Worm (Caenorhabditis elegans) whole organism, L3 larva: ENCODE data around the gene hmp-1.
A peak's percentile ranks its signal among the peaks of the same experiment; 100 is the strongest.

Experiments
- R02D3.7 ChIP-seq: fragments of 150-350 bp; optimal IDR thresholded peaks from 2 replicates; lab custom pipeline; 2014; ENCODE audit warnings: missing biosample characterization, missing genetic modification characterization
- ama-1 ChIP-seq: fragments of 150-350 bp; optimal IDR thresholded peaks from 2 replicates; lab custom pipeline; 2018
- ceh-82 ChIP-seq: fragments of 150-350 bp; optimal IDR thresholded peaks from 2 replicates; lab custom pipeline; 2014; ENCODE audit warnings: missing biosample characterization, missing genetic modification characterization
- ceh-9 ChIP-seq: sonication (generic microtip); optimal IDR thresholded peaks from 2 replicates; lab custom pipeline; 2018; ENCODE audit warnings: missing biosample characterization, missing genetic modification characterization
- egl-27 ChIP-seq: sonication (generic microtip); optimal IDR thresholded peaks from 4 replicates; lab custom pipeline; 2017; ENCODE audit warnings: missing biosample characterization, missing genetic modification reagents, missing genetic modification characterization
- elt-2 ChIP-seq: sonication (generic microtip); optimal IDR thresholded peaks from 2 replicates; lab custom pipeline; 2016; ENCODE audit warnings: missing genetic modification reagents, mild to moderate bottlenecking, missing genetic modification characterization, missing compliant biosample characterization
- elt-3 ChIP-seq, 3 experiments: fragments of 150-350 bp in 1 of 3; sonication (generic microtip) in 2 of 3; optimal IDR thresholded peaks; 2 replicates in 2 of 3; 4 replicates in 1 of 3; lab custom pipeline; 2014 to 2017; ENCODE audit warnings: missing biosample characterization in 3 of 3, missing genetic modification characterization in 3 of 3
- eor-1 ChIP-seq, 2 experiments: fragments of 150-350 bp; optimal IDR thresholded peaks; 2 replicates each; lab custom pipeline; 2014 to 2018; ENCODE audit warnings: missing biosample characterization in 2 of 2, missing genetic modification characterization in 2 of 2
- hmg-11 ChIP-seq: sonication (generic microtip); optimal IDR thresholded peaks from 2 replicates; lab custom pipeline; 2016; ENCODE audit warnings: missing genetic modification characterization, missing compliant biosample characterization
- jun-1 ChIP-seq: fragments of 150-350 bp; optimal IDR thresholded peaks from 2 replicates; lab custom pipeline; 2014; ENCODE audit warnings: missing biosample characterization, missing genetic modification reagents, missing genetic modification characterization
- lin-15B ChIP-seq: fragments of 150-350 bp; optimal IDR thresholded peaks from 2 replicates; lab custom pipeline; 2014; ENCODE audit warnings: missing biosample characterization, missing genetic modification characterization
- lin-39 ChIP-seq: fragments of 150-350 bp; optimal IDR thresholded peaks from 2 replicates; lab custom pipeline; 2018; ENCODE audit warnings: missing biosample characterization, missing genetic modification reagents, missing genetic modification characterization
- lsy-12 ChIP-seq: sonication (generic microtip); optimal IDR thresholded peaks from 2 replicates; lab custom pipeline; 2016; ENCODE audit warnings: mild to moderate bottlenecking, missing genetic modification characterization, missing compliant biosample characterization
- mml-1 ChIP-seq: fragments of 150-350 bp; sonication (generic microtip); optimal IDR thresholded peaks from 3 replicates; lab custom pipeline; 2014; ENCODE audit warnings: missing biosample characterization, missing genetic modification characterization
- nhr-12 ChIP-seq: fragments of 150-350 bp; optimal IDR thresholded peaks from 2 replicates; lab custom pipeline; 2014; ENCODE audit warnings: missing biosample characterization, missing genetic modification characterization
- nhr-23 ChIP-seq: fragments of 150-350 bp; optimal IDR thresholded peaks from 2 replicates; lab custom pipeline; 2014; ENCODE audit warnings: missing biosample characterization, missing genetic modification reagents, missing genetic modification characterization
- nhr-237 ChIP-seq: fragments of 150-350 bp; optimal IDR thresholded peaks from 2 replicates; lab custom pipeline; 2014; ENCODE audit warnings: missing biosample characterization, missing genetic modification characterization
- nhr-25 ChIP-seq: sonication (generic microtip); optimal IDR thresholded peaks from 2 replicates; lab custom pipeline; 2017; ENCODE audit warnings: missing biosample characterization, missing genetic modification characterization
- nhr-28 ChIP-seq: fragments of 150-350 bp; optimal IDR thresholded peaks from 2 replicates; lab custom pipeline; 2014; ENCODE audit warnings: missing biosample characterization, missing genetic modification characterization
- nhr-43 ChIP-seq: sonication (generic microtip); optimal IDR thresholded peaks from 2 replicates; lab custom pipeline; 2016; ENCODE audit warnings: mild to moderate bottlenecking, missing genetic modification characterization, missing compliant biosample characterization; ENCODE audit not compliant: poor library complexity, severe bottlenecking
- nhr-76 ChIP-seq: fragments of 150-350 bp; sonication (generic microtip); optimal IDR thresholded peaks from 5 replicates; lab custom pipeline; 2014; ENCODE audit warnings: missing biosample characterization, missing genetic modification characterization
- pha-4 ChIP-seq: fragments of 150-350 bp; optimal IDR thresholded peaks from 2 replicates; lab custom pipeline; 2014; ENCODE audit warnings: missing biosample characterization, missing genetic modification reagents, missing genetic modification characterization
- pqm-1 ChIP-seq: fragments of 150-350 bp; optimal IDR thresholded peaks from 2 replicates; lab custom pipeline; 2017; ENCODE audit warnings: missing biosample characterization, missing genetic modification characterization, inconsistent platforms
- tbx-2 ChIP-seq: sonication (generic microtip); optimal IDR thresholded peaks from 2 replicates; lab custom pipeline; 2016; ENCODE audit warnings: mild to moderate bottlenecking, missing genetic modification characterization, missing compliant biosample characterization
- unc-62 ChIP-seq: fragments of 150-350 bp; sonication (generic microtip); optimal IDR thresholded peaks from 4 replicates; lab custom pipeline; 2014; ENCODE audit warnings: missing biosample characterization, missing genetic modification reagents, missing genetic modification characterization
- ztf-4 ChIP-seq: fragments of 150-350 bp; optimal IDR thresholded peaks from 2 replicates; lab custom pipeline; 2014; ENCODE audit warnings: missing biosample characterization, missing genetic modification characterization

hmp-1 gene

DNA sequence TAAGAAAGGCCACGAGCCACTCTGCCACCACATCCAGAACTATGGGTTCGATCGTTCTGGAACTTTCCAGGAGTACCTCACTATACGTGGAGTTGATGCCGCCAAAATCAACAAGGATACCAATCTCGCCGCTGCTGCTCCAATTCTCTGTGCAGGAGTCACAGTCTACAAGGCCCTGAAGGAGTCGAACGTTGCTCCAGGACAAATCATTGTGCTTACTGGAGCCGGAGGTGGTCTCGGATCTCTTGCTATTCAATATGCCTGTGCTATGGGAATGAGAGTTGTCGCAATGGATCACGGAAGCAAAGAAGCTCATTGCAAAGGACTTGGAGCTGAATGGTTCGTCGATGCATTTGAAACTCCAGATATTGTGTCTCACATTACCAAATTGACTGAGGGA, 43.0 kb downstream of the hmp-1 start:
- TF ChIP-seq nhr-43 (peak; percentile 16), tbx-2 (tag; lab: Kevin White, UChicago) (no peak), ama-1 (peak; percentile 97)

DNA sequence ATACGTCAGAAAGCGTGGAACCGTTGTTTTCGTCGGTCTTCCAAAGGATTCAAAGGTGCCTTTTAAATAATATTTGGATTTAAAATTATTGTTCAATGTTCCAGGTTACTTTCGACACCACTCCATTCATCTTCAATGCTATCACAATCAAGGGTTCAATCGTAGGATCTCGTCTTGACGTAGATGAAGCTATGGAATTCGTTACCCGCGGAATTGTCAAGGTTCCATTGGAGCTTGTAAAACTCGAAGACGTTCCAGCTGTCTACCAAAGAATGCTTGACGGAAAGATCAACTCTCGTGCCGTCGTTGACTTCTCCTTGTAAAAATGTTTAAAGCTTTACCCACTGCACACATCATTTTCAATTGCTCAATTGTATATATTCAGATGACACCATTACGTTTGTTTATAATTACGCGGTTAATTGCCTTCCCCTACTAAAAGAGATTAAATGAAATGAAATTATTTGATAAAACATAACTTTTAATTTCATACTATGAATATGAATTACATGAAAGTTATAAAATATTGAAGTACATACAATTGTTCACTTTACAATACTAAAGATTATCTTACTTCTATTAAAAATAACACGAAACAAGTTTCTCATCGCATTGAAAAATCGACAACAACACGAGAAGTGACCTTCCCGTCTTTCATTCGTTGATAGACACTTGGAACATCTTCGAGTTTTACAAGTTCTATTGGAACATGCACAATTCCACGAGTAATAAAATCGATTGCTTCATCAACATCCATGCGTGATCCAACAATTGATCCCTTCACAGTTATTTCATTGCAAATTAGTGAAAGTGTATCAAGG, 43.7 kb downstream of the hmp-1 start:
- TF ChIP-seq nhr-23 (tag; lab: Kevin White, UChicago) (peak; percentile 19), jun-1 (tag; lab: Kevin White, UChicago) (no peak), pqm-1 (tag; lab: Kevin White, UChicago) (peak; percentile 49), eor-1 (tag; optimal IDR thresholded peaks at IDR 0.05; lab: Kevin White, UChicago) (no peak), nhr-43 (peak; percentile 59), lsy-12 (peak; percentile 29), ama-1 (peak; percentile 96), pha-4 (peak; percentile 88), nhr-76 (tag; lab: Kevin White, UChicago) (no peak), lin-39 (tag; lab: Kevin White, UChicago) (peak; percentile 45)

DNA sequence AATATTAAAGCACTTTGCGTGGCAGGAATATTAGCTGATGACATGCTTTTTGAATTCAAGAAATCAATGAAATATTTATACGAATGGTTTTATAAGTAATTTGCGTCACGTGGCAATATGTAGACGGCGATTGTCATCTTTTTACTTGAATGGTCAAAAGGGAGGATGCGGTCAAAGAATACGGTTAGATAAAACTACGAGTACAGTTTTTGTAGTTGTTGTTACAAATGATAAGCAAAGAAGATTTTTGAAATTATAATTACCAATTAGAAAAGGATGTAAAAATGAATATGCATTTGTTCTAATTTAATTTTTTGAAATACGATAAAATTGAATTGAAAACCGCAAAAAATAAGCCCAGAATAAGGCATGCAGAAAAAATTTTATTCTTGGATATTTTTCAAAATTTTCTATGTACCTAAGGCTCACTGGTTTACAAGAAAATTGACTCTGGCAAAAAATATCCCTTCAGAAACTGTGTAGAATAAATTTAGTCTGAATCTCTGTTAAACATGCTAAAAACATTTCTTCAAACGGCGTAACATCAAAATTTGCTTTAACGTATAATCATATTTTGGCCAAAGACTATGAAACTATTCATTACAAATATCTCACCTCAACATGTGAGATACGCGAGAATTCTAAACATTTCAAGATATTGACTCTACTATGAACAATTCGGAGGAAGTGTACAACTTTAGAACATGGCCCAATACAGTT, 45.6 kb downstream of the hmp-1 start, which contains the start of the genes sodh-2 and srx-76:
Gene sodh-2, minus strand, starts transcription at position 101 of the 720 bp plus-strand sequence.
Gene srx-76, plus strand, starts transcription at position 670 of the 720 bp plus-strand sequence.
- TF ChIP-seq eor-1 (tag; optimal IDR thresholded peaks at IDR 0.05; lab: Kevin White, UChicago) (no peak), pqm-1 (tag; lab: Kevin White, UChicago) (no peak)

DNA sequence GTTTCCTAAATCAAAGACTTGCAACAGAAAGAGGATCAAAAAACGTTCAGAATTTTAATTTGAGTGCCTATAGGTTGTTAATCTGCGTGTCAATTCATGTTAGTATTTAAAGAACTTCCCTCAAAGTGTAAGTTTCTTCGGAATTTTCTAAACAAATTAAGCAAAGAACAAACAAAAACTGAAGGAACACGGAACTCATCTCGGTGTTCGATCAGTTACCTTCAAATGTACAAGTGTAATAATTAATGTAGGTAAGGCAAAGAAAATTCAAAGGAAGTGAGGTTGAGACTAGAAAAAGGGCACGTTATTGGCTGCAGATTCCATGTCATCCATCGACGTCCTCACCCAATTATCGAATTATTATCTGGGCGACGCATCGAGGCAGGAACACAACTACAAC, 48.3 kb downstream of the hmp-1 start, which contains the start of gene K12G11.6:
Gene K12G11.6, plus strand, starts transcription at position 357 of the 400 bp plus-strand sequence.
- TF ChIP-seq nhr-76 (tag; lab: Kevin White, UChicago) (no peak), egl-27 (tag; lab: Kevin White, UChicago) (no peak), nhr-28 (tag; lab: Kevin White, UChicago) (no peak), nhr-12 (tag; lab: Kevin White, UChicago) (no peak), nhr-43 (no peak), nhr-237 (tag; lab: Kevin White, UChicago) (no peak), R02D3.7 (tag; lab: Kevin White, UChicago) (no peak), ceh-9 (tag; lab: Kevin White, UChicago) (no peak)

DNA sequence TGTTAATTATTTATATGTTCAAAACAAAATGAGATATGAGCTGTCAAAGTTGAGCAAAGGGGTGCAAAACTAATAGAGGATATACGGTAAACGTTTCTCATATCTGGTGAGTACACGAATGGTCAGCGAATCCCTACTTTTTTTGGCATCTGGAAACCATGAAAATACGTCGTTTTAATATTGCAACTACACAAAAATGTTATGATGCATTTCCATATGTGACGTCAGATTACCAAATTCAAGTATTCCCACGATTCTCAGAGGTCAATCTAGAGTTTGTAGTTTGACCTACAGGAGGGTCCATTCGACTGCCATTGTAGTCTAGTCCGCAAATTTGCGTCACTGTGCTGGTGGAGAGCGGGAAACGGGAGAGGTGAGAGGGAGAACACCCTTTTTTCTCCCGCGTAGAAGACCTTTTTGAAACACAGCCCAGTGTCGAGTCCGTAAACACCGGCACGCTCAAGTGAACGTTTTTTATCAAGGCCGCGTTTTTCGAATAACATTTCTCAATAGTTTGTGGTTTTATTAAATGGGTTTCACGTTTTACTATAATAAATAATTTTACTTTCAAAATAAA, 50.7 kb downstream of the hmp-1 start:
- peak; percentile 9 for TF ChIP-seq hmg-11
- TF ChIP-seq lin-15B (tag; lab: Kevin White, UChicago): peak; percentile 38
- peak; percentile 60 for TF ChIP-seq elt-2 (tag; lab: Kevin White, UChicago)
- peak; percentile 84 for TF ChIP-seq nhr-25 (tag; lab: Kevin White, UChicago)
- peak; percentile 24 for TF ChIP-seq pqm-1 (tag; lab: Kevin White, UChicago)
- TF ChIP-seq nhr-23 (tag; lab: Kevin White, UChicago): peak; percentile 36
- no peak for TF ChIP-seq ceh-82 (tag; lab: Kevin White, UChicago)
- TF ChIP-seq mml-1: no peak
- TF ChIP-seq pha-4: peak; percentile 57
- TF ChIP-seq lin-39 (tag; lab: Kevin White, UChicago): no peak

DNA sequence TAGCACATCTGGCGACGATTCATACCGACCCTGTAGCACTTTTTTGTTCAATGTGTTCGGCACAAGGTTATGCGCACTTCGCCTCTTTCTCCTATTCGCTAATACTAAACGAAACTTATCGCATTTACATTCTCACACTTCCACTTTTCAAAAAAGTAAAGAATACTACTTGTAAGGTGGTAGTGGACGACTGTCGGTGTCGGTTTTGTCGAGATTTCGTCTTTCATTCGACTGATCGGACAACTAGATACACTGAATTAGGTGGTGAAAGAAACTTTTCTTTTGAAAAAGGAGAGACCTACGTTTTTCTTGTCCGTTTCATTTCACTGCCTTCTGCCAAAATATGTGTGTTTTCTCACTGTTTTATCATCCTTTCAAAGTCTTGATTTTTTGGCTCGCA, 51.9 kb downstream of the hmp-1 start:
- TF ChIP-seq elt-3 (tag; optimal IDR thresholded peaks at IDR 0.05; lab: Kevin White, UChicago) (no peak), nhr-25 (tag; lab: Kevin White, UChicago) (peak; percentile 19)

DNA sequence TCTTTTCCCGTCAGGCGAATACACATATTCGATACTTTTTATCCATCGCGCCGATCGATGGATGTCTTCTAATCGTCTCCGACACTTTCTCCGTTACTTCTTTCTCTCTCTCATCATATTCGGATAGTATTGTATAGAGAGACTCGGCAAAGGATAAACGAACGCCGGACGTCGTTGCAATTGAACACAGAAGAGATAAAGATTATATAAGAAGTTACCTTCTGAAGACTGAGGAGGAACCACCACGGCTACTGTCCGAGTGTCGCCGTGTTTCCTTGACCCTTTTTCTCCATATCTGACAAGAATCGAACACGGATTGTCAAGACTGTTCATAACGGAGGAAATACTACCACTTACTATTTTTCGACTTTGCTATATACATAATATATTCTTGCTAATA, 53.5 kb downstream of the hmp-1 start, which contains the start of gene sma-1:
Gene sma-1, plus strand, starts transcription at position 301 of the 400 bp plus-strand sequence.
- TF ChIP-seq unc-62 (GFP tag; lab: Kevin White, UChicago): no peak
- TF ChIP-seq nhr-23 (tag; lab: Kevin White, UChicago): no peak
- TF ChIP-seq elt-2 (tag; lab: Kevin White, UChicago): no peak
- no peak for TF ChIP-seq ztf-4
